Worm (Caenorhabditis elegans) whole organism, L4 larva: ENCODE results near the gene C45B11.6.
A peak's percentile ranks its signal among the peaks of the same experiment; 100 is the strongest.

Experiments used
- F37D6.2 ChIP-seq: sonication (generic microtip); optimal IDR thresholded peaks from 2 replicates; lab custom pipeline; 2016; ENCODE audit warnings: mild to moderate bottlenecking, missing genetic modification characterization, missing compliant biosample characterization
- F49E8.2 ChIP-seq: sonication (generic microtip); optimal IDR thresholded peaks from 2 replicates; lab custom pipeline; 2016; ENCODE audit warnings: missing compliant biosample characterization, mild to moderate bottlenecking, missing genetic modification characterization, borderline replicate concordance
- Y48G9A.11 ChIP-seq: fragments of 200-800 bp; sonication (Bioruptor generic); IDR thresholded peaks from 2 replicates; pipeline ENCODE4 v1.3.6; 2022; ENCODE audit warnings: missing genetic modification reagents, missing genetic modification characterization, missing compliant biosample characterization
- Y5F2A.4 ChIP-seq: fragments of 200-800 bp; sonication (Bioruptor generic); optimal IDR thresholded peaks from 2 replicates; lab custom pipeline; 2018; ENCODE audit warnings: mild to moderate bottlenecking, missing genetic modification characterization, missing compliant biosample characterization
- aha-1 ChIP-seq: fragments of 150-350 bp; peaks from one replicate; lab custom pipeline; 2014; ENCODE audit warnings: missing biosample characterization, missing genetic modification characterization
- arid-1 ChIP-seq: fragments of 200-800 bp; sonication (Bioruptor generic); conservative IDR thresholded peaks from 2 replicates; pipeline ENCODE4 v1.3.6; 2022; ENCODE audit warnings: missing genetic modification reagents, missing genetic modification characterization, missing compliant biosample characterization
- ceh-28 ChIP-seq: fragments of 150-350 bp; optimal IDR thresholded peaks from 2 replicates; lab custom pipeline; 2014; ENCODE audit warnings: missing biosample characterization, missing genetic modification reagents, missing genetic modification characterization
- ceh-62 ChIP-seq: sonication (generic microtip); optimal IDR thresholded peaks from 2 replicates; lab custom pipeline; 2017; ENCODE audit warnings: missing biosample characterization, missing genetic modification characterization
- ces-1 ChIP-seq: fragments of 150-350 bp; sonication (generic microtip); optimal IDR thresholded peaks from 4 replicates; lab custom pipeline; 2014; ENCODE audit warnings: missing biosample characterization, missing genetic modification reagents, missing genetic modification characterization
- ctbp-1 ChIP-seq: fragments of 200-800 bp; sonication (Bioruptor generic); IDR thresholded peaks from 2 replicates; pipeline ENCODE4 v1.3.6; 2022; ENCODE audit warnings: missing genetic modification reagents, missing genetic modification characterization, missing compliant biosample characterization
- daf-19 ChIP-seq: fragments of 200-800 bp; sonication (Bioruptor generic); conservative IDR thresholded peaks from 2 replicates; pipeline ENCODE4 v1.3.6; 2022; ENCODE audit warnings: missing genetic modification characterization, missing compliant biosample characterization
- daf-8 ChIP-seq: fragments of 200-800 bp; sonication (Bioruptor generic); IDR thresholded peaks from 2 replicates; pipeline ENCODE4 v1.3.6; 2022; ENCODE audit warnings: missing genetic modification characterization, missing compliant biosample characterization
- dmd-9 ChIP-seq: fragments of 200-800 bp; sonication (Bioruptor generic); IDR thresholded peaks from 2 replicates; pipeline ENCODE4 v1.3.6; 2022; ENCODE audit warnings: missing genetic modification reagents, missing genetic modification characterization, missing compliant biosample characterization
- fos-1 ChIP-seq: fragments of 150-350 bp; optimal IDR thresholded peaks from 2 replicates; lab custom pipeline; 2014; ENCODE audit warnings: missing biosample characterization, missing genetic modification characterization
- hmg-1.1 ChIP-seq: fragments of 200-800 bp; sonication (Bioruptor generic); IDR thresholded peaks from 2 replicates; pipeline ENCODE4 v1.3.6; 2022; ENCODE audit warnings: missing genetic modification reagents, missing genetic modification characterization, missing compliant biosample characterization
- lin-38 ChIP-seq: fragments of 200-800 bp; sonication (Bioruptor generic); IDR thresholded peaks from 2 replicates; pipeline ENCODE4 v1.3.6; 2022; ENCODE audit warnings: missing genetic modification reagents, missing genetic modification characterization, missing compliant biosample characterization
- lin-39 ChIP-seq: fragments of 150-350 bp; optimal IDR thresholded peaks from 2 replicates; lab custom pipeline; 2014; ENCODE audit warnings: missing biosample characterization, missing genetic modification reagents, missing genetic modification characterization
- lsy-2 ChIP-seq, 2 experiments: fragments of 150-350 bp in 1 of 2; sonication (generic microtip) in 1 of 2; optimal IDR thresholded peaks; 2 replicates each; lab custom pipeline; 2014 to 2017; ENCODE audit warnings: missing biosample characterization in 2 of 2, missing genetic modification characterization in 2 of 2
- mdl-1 ChIP-seq, 2 experiments: fragments of 150-350 bp in 1 of 2; sonication (generic microtip) in 1 of 2; optimal IDR thresholded peaks; 2 replicates each; lab custom pipeline; 2014 to 2017; ENCODE audit warnings: missing biosample characterization in 2 of 2, missing genetic modification characterization in 2 of 2
- mdt-29 ChIP-seq: fragments of 200-800 bp; sonication (Bioruptor generic); IDR thresholded peaks from 2 replicates; pipeline ENCODE4 v1.3.6; 2022; ENCODE audit warnings: missing genetic modification reagents, missing genetic modification characterization, missing compliant biosample characterization
- mep-1 ChIP-seq: fragments of 150-350 bp; sonication (generic microtip); optimal IDR thresholded peaks from 3 replicates; lab custom pipeline; 2014; ENCODE audit warnings: missing biosample characterization, missing genetic modification characterization
- mxl-3 ChIP-seq: fragments of 200-800 bp; sonication (Bioruptor generic); optimal IDR thresholded peaks from 2 replicates; lab custom pipeline; 2018; ENCODE audit warnings: mild to moderate bottlenecking, missing genetic modification characterization, missing compliant biosample characterization
- nhr-11 ChIP-seq: fragments of 150-350 bp; optimal IDR thresholded peaks from 2 replicates; lab custom pipeline; 2014; ENCODE audit warnings: missing biosample characterization, missing genetic modification characterization
- nhr-28 ChIP-seq: fragments of 150-350 bp; optimal IDR thresholded peaks from 2 replicates; lab custom pipeline; 2014; ENCODE audit warnings: missing biosample characterization, missing genetic modification characterization
- nhr-76 ChIP-seq: fragments of 150-350 bp; optimal IDR thresholded peaks from 2 replicates; lab custom pipeline; 2014; ENCODE audit warnings: missing biosample characterization, missing genetic modification characterization
- pha-4 ChIP-seq, 2 experiments: fragments of 150-350 bp in 1 of 2; fragments of 200-800 bp in 1 of 2; sonication (Bioruptor generic) in 1 of 2; IDR thresholded peaks in 1 of 2; optimal IDR thresholded peaks in 1 of 2; 2 replicates each; pipeline versions ENCODE4 v1.3.6 to Lab custom; 2014 to 2022; ENCODE audit warnings: missing genetic modification characterization in 2 of 2, missing genetic modification reagents in 2 of 2, missing biosample characterization in 1 of 2, missing compliant biosample characterization in 1 of 2
- pqm-1 ChIP-seq: sonication (generic microtip); optimal IDR thresholded peaks from 2 replicates; lab custom pipeline; 2017; ENCODE audit warnings: missing biosample characterization, missing genetic modification characterization
- saeg-2 ChIP-seq: fragments of 200-800 bp; sonication (Bioruptor generic); IDR thresholded peaks from 2 replicates; pipeline ENCODE4 v1.3.6; 2022; ENCODE audit warnings: missing genetic modification reagents, missing genetic modification characterization, missing compliant biosample characterization
- skn-1 ChIP-seq: fragments of 150-350 bp; optimal IDR thresholded peaks from 2 replicates; lab custom pipeline; 2014; ENCODE audit warnings: missing biosample characterization, missing genetic modification characterization
- snpc-1.2 ChIP-seq: fragments of 200-800 bp; sonication (Bioruptor generic); IDR thresholded peaks from 2 replicates; pipeline ENCODE4 v1.3.6; 2022; ENCODE audit warnings: missing genetic modification reagents, missing genetic modification characterization, missing compliant biosample characterization
- spr-1 ChIP-seq: sonication (generic microtip); optimal IDR thresholded peaks from 2 replicates; lab custom pipeline; 2016; ENCODE audit warnings: mild to moderate bottlenecking, missing genetic modification characterization, missing compliant biosample characterization
- spr-3 ChIP-seq: fragments of 200-800 bp; sonication (Bioruptor generic); optimal IDR thresholded peaks from 2 replicates; lab custom pipeline; 2018; ENCODE audit warnings: mild to moderate bottlenecking, missing genetic modification characterization, missing compliant biosample characterization
- tag-97 ChIP-seq: fragments of 200-800 bp; sonication (Bioruptor generic); IDR thresholded peaks from 2 replicates; pipeline ENCODE4 v1.3.6; 2022; ENCODE audit warnings: missing genetic modification characterization, missing compliant biosample characterization
- tra-1 ChIP-seq: fragments of 200-800 bp; sonication (Bioruptor generic); IDR thresholded peaks from 2 replicates; pipeline ENCODE4 v1.3.6; 2022; ENCODE audit warnings: missing genetic modification reagents, missing genetic modification characterization, missing compliant biosample characterization
- unc-39 ChIP-seq: sonication (generic microtip); optimal IDR thresholded peaks from 2 replicates; lab custom pipeline; 2017; ENCODE audit warnings: missing biosample characterization, missing genetic modification characterization
- zfp-2 ChIP-seq: sonication (generic microtip); optimal IDR thresholded peaks from 2 replicates; lab custom pipeline; 2016; ENCODE audit warnings: mild to moderate bottlenecking, missing genetic modification characterization, missing compliant biosample characterization
- zip-2 ChIP-seq: fragments of 150-350 bp; optimal IDR thresholded peaks from 2 replicates; lab custom pipeline; 2014; ENCODE audit warnings: missing biosample characterization, missing genetic modification characterization

The C45B11.6 gene

ce11 chrV:11000650-11001049 lies 43.2 kb upstream of the C45B11.6 start, which contains the start of gene isy-1 (continued):
- TF ChIP-seq nhr-76 (tag; lab: Kevin White, UChicago) (no peak), mdt-29 (no peak), ces-1 (GFP tag; lab: Kevin White, UChicago) (peak; percentile 32), Y48G9A.11 (GFP tag; lab: Robert Waterston, UW) (peak; percentile 86), fos-1 (no peak), Y5F2A.4 (GFP tag; lab: Kevin White, UChicago) (no peak), aha-1 (tag; lab: Kevin White, UChicago) (no peak), saeg-2 (no peak), skn-1 (tag; lab: Kevin White, UChicago) (no peak), pha-4 (GFP tag; IDR thresholded peaks at IDR 0.05; lab: Robert Waterston, UW) (no peak), pha-4 (tag; optimal IDR thresholded peaks at IDR 0.05; lab: Kevin White, UChicago) (peak; percentile 13), F49E8.2 (tag; lab: Kevin White, UChicago) (no peak), ctbp-1 (no peak), lin-38 (GFP tag; lab: Robert Waterston, UW) (peak; percentile 89), daf-8 (GFP tag; lab: Robert Waterston, UW) (no peak), hmg-1.1 (GFP tag; lab: Robert Waterston, UW) (0 out of 2 replicates have a peak, but pooled peaks have one; percentile 18), arid-1 (GFP tag; lab: Robert Waterston, UW) (no peak), daf-19 (GFP tag; lab: Robert Waterston, UW) (no peak)

- TF ChIP-seq ceh-28 (tag; lab: Kevin White, UChicago) (no peak), unc-39 (tag; lab: Kevin White, UChicago) (no peak), mep-1 (tag; lab: Kevin White, UChicago) (no peak), nhr-28 (tag; lab: Kevin White, UChicago) (no peak), zfp-2 (no peak), mxl-3 (no peak), lsy-2 (tag; optimal IDR thresholded peaks at IDR 0.05; lab: Kevin White, UChicago) (no peak), pha-4 (GFP tag; IDR thresholded peaks at IDR 0.05; lab: Robert Waterston, UW) (no peak), pha-4 (tag; optimal IDR thresholded peaks at IDR 0.05; lab: Kevin White, UChicago) (no peak)
- TF ChIP-seq, all 104 proteins: peak for 0
These were observed 41.4 kb upstream of the C45B11.6 start, which contains the start of gene F53B7.4 for ce11 chrV:11002434-11002833. Gene F53B7.4 (minus strand): TSS chrV:11002534.

ce11 chrV:11004094-11004493 lies 39.8 kb upstream of the C45B11.6 start:
- TF ChIP-seq Y48G9A.11 (GFP tag; lab: Robert Waterston, UW), result no peak
- no peak for TF ChIP-seq zip-2 (tag; lab: Kevin White, UChicago)
- TF ChIP-seq mdl-1 (tag; optimal IDR thresholded peaks at IDR 0.05; lab: Kevin White, UChicago), result no peak
- TF ChIP-seq nhr-11, result no peak
- TF ChIP-seq lin-39 (tag; lab: Kevin White, UChicago), result no peak
- no peak for TF ChIP-seq spr-3 (GFP tag; lab: Kevin White, UChicago)
- no peak for TF ChIP-seq pqm-1 (tag; lab: Kevin White, UChicago)
- TF ChIP-seq F49E8.2 (tag; lab: Kevin White, UChicago), result no peak
- no peak for TF ChIP-seq ces-1 (GFP tag; lab: Kevin White, UChicago)
- TF ChIP-seq spr-1 (tag; lab: Kevin White, UChicago), result no peak
- no peak for TF ChIP-seq dmd-9 (GFP tag; lab: Robert Waterston, UW)
- TF ChIP-seq ceh-62 (tag; lab: Kevin White, UChicago), result no peak
- no peak for TF ChIP-seq F37D6.2 (tag; lab: Kevin White, UChicago)
- TF ChIP-seq tra-1 (GFP tag; lab: Robert Waterston, UW), result no peak
- TF ChIP-seq snpc-1.2 (GFP tag; lab: Robert Waterston, UW), result no peak
- no peak for TF ChIP-seq tag-97 (GFP tag; lab: Robert Waterston, UW)
- TF ChIP-seq, all 104 proteins: peak for 0
